Worm (Caenorhabditis elegans): Measurements from ENCODE around the gene hil-2.

ce11 chrIV:6271923-6272322 lies 22.1 kb upstream of the hil-2 start, which contains the start of gene srv-31:
- no peak for TF ChIP-seq madf-6 (GFP tag; IDR thresholded peaks at IDR 0.05)
- TF ChIP-seq unc-62 (GFP tag; optimal IDR thresholded peaks at IDR 0.05) = no peak
- no peak for TF ChIP-seq ceh-91 (GFP tag; IDR thresholded peaks at IDR 0.05)
- no peak for TF ChIP-seq lsl-1 (GFP tag; optimal IDR thresholded peaks at IDR 0.05)
- TF ChIP-seq efl-1 (GFP tag; optimal IDR thresholded peaks at IDR 0.05) = no peak
- no peak for TF ChIP-seq snpc-4 (GFP tag; optimal IDR thresholded peaks at IDR 0.05)
- TF ChIP-seq snpc-4 (tag; optimal IDR thresholded peaks at IDR 0.05) = no peak
